Fruit fly (Drosophila melanogaster) whole organism, wandering third instar larva: Measurements from ENCODE around the gene CG17380.

Source experiments
- GATAd ChIP-seq: sonication (Bioruptor generic); optimal IDR thresholded peaks from 2 replicates; lab custom pipeline; 2016; ENCODE audit warnings: missing biosample characterization, missing genetic modification characterization
- dl ChIP-seq, 2 experiments: fragments of 175-275, 200-275 bp in 1 of 2; fragments of 200-275 bp in 1 of 2; sonication (Bioruptor generic); optimal IDR thresholded peaks; lab custom pipeline; 2018; ENCODE audit warnings: mild to moderate bottlenecking in 2 of 2, missing biosample characterization in 2 of 2, missing genetic modification characterization in 2 of 2, moderate library complexity in 2 of 2; ENCODE audit not compliant: partially characterized antibody in 2 of 2, insufficient read depth in 1 of 2

DNA sequence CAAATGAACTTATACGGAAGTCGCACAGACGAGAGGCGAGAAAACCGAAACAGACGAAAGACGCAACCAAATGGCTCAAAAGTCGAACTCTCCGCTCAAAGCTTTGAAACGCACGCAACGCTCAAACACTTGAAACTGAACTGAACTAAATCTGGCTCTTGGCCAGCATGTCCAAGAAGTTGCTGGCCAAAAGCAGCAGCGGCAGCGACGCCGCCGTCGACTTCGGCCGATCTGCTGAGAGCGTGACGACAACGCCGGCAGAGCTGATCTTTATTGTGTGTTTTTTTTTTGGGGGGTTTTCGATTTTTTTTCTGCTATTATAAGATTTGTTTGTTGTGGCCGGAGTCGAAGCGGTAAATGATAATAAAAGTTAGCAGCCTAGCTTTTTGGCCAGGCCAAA is 27.8 kb upstream of the CG17380 start:
- TF ChIP-seq dl (GFP tag; optimal IDR thresholded peaks at IDR 0.05; lab: Kevin White, UChicago; ENCODE audit: insufficient read depth in 1 of 2, partially characterized antibody in 2 of 2) (no peak), GATAd (GFP tag; lab: Kevin White, UChicago) (no peak)
